Fruit fly (Drosophila melanogaster): Measurements from ENCODE around the gene CG7384.

DNA sequence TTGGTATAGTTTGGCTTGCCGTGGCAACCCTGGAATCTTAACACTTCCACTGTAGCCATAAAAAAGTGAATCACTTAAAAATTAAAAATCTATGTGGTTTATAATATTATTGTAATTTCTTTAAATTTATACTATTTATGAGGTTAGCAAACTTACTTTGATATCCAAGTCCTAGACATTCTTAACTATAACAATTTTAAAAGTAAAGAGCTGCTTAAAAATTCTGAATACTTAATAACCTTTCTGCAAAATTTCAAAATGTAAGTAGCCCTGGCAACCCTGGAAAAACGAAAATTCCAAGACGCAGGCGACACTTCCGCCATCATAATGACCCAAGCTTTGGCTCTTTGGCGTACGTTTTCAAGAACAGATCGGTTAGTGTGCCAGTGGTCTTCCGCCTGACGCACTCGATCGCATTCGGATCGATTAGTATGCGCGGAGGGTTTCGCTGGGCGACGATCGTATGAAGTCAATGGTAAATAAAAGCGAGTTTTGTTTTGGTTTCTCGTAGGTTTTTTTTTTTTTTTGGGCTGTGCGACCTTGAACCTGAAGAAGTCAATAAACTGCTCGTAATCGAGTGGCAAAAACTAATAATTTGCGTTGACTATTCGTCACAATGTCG is 5.4 kb upstream of the CG7384 start:
- TF ChIP-seq pan (optimal IDR thresholded peaks at IDR 0.05) (no peak), usp (GFP tag; optimal IDR thresholded peaks at IDR 0.05) (no peak), psq (optimal IDR thresholded peaks at IDR 0.05) (no peak), EcR (GFP tag; optimal IDR thresholded peaks at IDR 0.05) (no peak), CG8478 (optimal IDR thresholded peaks at IDR 0.05) (no peak)
